Fruit fly (Drosophila melanogaster): ENCODE data around the gene CG10175.

Gene CG10175

DNA sequence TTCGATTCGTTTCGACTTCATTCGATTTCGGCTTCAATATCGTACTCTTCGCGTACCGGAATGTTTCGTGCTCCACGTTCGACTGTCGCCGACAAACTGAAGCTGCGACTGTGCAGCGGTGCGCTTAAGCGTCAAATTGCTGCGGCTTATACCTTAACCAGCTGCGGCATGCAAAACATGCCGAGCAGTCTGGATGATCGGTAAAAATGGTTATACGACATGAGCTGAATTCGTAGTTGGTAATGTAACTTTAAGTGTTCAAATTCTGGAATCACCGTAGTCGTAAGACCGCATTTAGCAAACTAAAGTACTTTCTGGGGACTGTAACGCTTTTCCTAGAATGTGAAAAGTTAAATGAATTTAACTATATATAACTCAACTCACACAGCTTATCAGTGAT lies at the start of gene CG10175:
CG10175 (minus strand) TSS at position 101 of the 400 bp plus-strand sequence.
- TF ChIP-seq gl (tag; optimal IDR thresholded peaks at IDR 0.05) = no peak
- TF ChIP-seq CG4496 (GFP tag; IDR thresholded peaks at IDR 0.05) = 0 out of 3 replicates have a peak, but pooled peaks have one; percentile 17
- no peak for TF ChIP-seq CG15710 (tag; optimal IDR thresholded peaks at IDR 0.05)
- no peak for TF ChIP-seq rn (GFP tag; IDR thresholded peaks at IDR 0.05)
- TF ChIP-seq CG8159 (tag; optimal IDR thresholded peaks at IDR 0.05) = no peak
- 0 out of 3 replicates have a peak, but pooled peaks have one; percentile 20 for TF ChIP-seq fd96Ca (GFP tag; IDR thresholded peaks at IDR 0.05)
- TF ChIP-seq CG14655 (GFP tag; optimal IDR thresholded peaks at IDR 0.05) = no peak
- TF ChIP-seq CG12605 (GFP tag; IDR thresholded peaks at IDR 0.05) = no peak
- TF ChIP-seq Pif1A (GFP tag; optimal IDR thresholded peaks at IDR 0.05) = no peak
- no peak for TF ChIP-seq EcR (GFP tag; optimal IDR thresholded peaks at IDR 0.05)
- no peak for TF ChIP-seq CG10348 (GFP tag; IDR thresholded peaks at IDR 0.05)
- TF ChIP-seq CG9948 (tag; optimal IDR thresholded peaks at IDR 0.05) = no peak
- no peak for TF ChIP-seq CG32121 (GFP tag; IDR thresholded peaks at IDR 0.05)
- no peak for TF ChIP-seq CG34367 (tag; optimal IDR thresholded peaks at IDR 0.05)

DNA sequence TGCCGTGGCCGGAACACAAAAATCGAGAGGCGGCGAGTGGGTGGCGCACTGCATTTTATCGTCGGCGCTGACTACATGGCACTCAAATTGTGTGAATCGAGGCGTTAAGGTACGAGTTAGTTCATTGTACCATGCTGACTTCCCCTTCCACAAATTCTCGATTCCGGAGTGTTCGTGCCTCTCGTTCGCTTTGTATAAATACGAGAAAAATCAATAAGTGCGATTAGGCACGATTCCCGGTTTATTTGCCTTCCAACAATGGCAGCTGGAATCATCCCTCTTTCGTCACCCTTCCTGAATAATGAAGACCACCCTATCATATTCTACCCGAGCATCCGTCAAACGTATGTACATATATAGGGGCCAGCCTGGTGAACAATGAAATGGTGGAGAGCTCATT lies 45.8 kb upstream of the CG10175 start:
- no peak for TF ChIP-seq CG10348 (GFP tag; IDR thresholded peaks at IDR 0.05)
- TF ChIP-seq CG15710 (tag; optimal IDR thresholded peaks at IDR 0.05) = no peak
- TF ChIP-seq Pif1B (GFP tag; optimal IDR thresholded peaks at IDR 0.05) = no peak
- no peak for TF ChIP-seq CG32121 (GFP tag; IDR thresholded peaks at IDR 0.05)
- no peak for TF ChIP-seq rn (GFP tag; IDR thresholded peaks at IDR 0.05)
- TF ChIP-seq Snoo (tag; optimal IDR thresholded peaks at IDR 0.05) = no peak
- TF ChIP-seq EcR (GFP tag; optimal IDR thresholded peaks at IDR 0.05) = no peak
- TF ChIP-seq CG34367 (tag; optimal IDR thresholded peaks at IDR 0.05) = no peak

dm6 chr3R:23569195-23569594 lies 38.4 kb upstream of the CG10175 start:
- TF ChIP-seq CG4496 (GFP tag; IDR thresholded peaks at IDR 0.05) = no peak
- TF ChIP-seq Ets98B (GFP tag; IDR thresholded peaks at IDR 0.05) = no peak
- TF ChIP-seq CG8301 (tag; optimal IDR thresholded peaks at IDR 0.05) = no peak
- TF ChIP-seq fd96Ca (GFP tag; IDR thresholded peaks at IDR 0.05) = no peak
- no peak for TF ChIP-seq CG17806 (tag; optimal IDR thresholded peaks at IDR 0.05)

DNA sequence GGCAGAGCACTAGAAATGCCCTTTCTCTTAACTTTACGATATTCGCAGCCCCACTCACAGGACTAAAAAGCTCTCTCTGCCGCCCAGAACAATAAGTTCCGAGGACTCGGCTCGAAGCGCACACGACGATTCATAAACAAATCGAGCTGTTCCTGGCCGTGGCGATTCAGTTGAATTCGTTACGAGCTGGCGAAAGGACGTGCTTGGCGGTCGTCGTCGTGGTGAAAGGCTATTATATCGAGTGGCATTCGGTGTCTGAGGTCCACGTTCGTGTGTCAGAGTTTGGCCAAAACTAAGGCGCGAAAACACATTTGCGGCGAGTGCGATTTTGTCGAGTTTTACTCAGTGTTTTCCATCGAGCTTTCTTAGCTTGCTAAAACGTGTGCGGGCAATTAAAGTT lies 26.5 kb upstream of the CG10175 start, which contains the start of gene beat-IV:
beat-IV (plus strand) TSS at position 169 of the 400 bp plus-strand sequence.
- TF ChIP-seq Pif1B (GFP tag; optimal IDR thresholded peaks at IDR 0.05) (no peak), CG13204 (GFP tag; optimal IDR thresholded peaks at IDR 0.05) (no peak), CG9948 (tag; optimal IDR thresholded peaks at IDR 0.05) (no peak), CG17806 (tag; optimal IDR thresholded peaks at IDR 0.05) (no peak), Pif1A (GFP tag; optimal IDR thresholded peaks at IDR 0.05) (no peak), rn (GFP tag; IDR thresholded peaks at IDR 0.05) (no peak), CG34367 (tag; optimal IDR thresholded peaks at IDR 0.05) (no peak), CG8159 (tag; optimal IDR thresholded peaks at IDR 0.05) (no peak), CG32121 (GFP tag; IDR thresholded peaks at IDR 0.05) (no peak), CG4496 (GFP tag; IDR thresholded peaks at IDR 0.05) (no peak), CG14655 (GFP tag; optimal IDR thresholded peaks at IDR 0.05) (no peak), D1 (tag; optimal IDR thresholded peaks at IDR 0.05) (no peak), CG12605 (GFP tag; IDR thresholded peaks at IDR 0.05) (no peak), CG8301 (tag; optimal IDR thresholded peaks at IDR 0.05) (no peak), EcR (GFP tag; optimal IDR thresholded peaks at IDR 0.05) (no peak), fd96Ca (GFP tag; IDR thresholded peaks at IDR 0.05) (no peak), Snoo (tag; optimal IDR thresholded peaks at IDR 0.05) (no peak), CG15710 (tag; optimal IDR thresholded peaks at IDR 0.05) (no peak)

dm6 chr3R:23556843-23557242 lies 26.1 kb upstream of the CG10175 start, which contains the start of gene CG10164:
TSS of gene CG10164 (minus strand) at chr3R:23556943.
- no peak for TF ChIP-seq Pif1A (GFP tag; optimal IDR thresholded peaks at IDR 0.05)

DNA sequence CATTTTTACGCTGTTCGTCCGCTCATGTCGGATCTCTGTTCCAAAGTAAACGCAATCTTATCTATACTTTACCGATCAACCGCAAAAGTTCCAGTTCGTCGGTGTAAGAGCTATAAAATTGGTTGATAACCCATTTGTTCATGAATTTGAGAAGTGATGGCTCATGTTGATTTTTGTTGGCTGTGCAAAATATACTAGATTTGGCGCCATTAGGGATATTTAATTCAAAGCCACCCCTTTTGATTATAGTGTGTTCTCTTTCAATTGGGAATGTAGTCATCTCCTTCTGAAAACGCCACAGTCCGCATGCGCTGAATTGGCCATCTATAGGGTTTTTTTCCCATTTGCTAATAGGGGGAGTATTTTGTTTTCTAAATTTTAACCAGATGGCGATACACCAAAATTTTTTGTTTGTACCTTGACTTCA lies 7.9 kb upstream of the CG10175 start, which contains the start of gene Ugt303B2:
Ugt303B2 (minus strand) TSS at position 190 of the 427 bp plus-strand sequence.
- TF ChIP-seq CG34367 (tag; optimal IDR thresholded peaks at IDR 0.05) (no peak), CG4496 (GFP tag; IDR thresholded peaks at IDR 0.05) (no peak), fd96Ca (GFP tag; IDR thresholded peaks at IDR 0.05) (no peak), Snoo (tag; optimal IDR thresholded peaks at IDR 0.05) (no peak), CG17806 (tag; optimal IDR thresholded peaks at IDR 0.05) (no peak), CG13204 (GFP tag; optimal IDR thresholded peaks at IDR 0.05) (no peak), CG10348 (GFP tag; IDR thresholded peaks at IDR 0.05) (no peak), D1 (tag; optimal IDR thresholded peaks at IDR 0.05) (no peak), CG9948 (tag; optimal IDR thresholded peaks at IDR 0.05) (no peak), rn (GFP tag; IDR thresholded peaks at IDR 0.05) (no peak), CG14655 (GFP tag; optimal IDR thresholded peaks at IDR 0.05) (no peak), EcR (GFP tag; optimal IDR thresholded peaks at IDR 0.05) (no peak), gl (tag; optimal IDR thresholded peaks at IDR 0.05) (no peak), CG32121 (GFP tag; IDR thresholded peaks at IDR 0.05) (no peak), Pif1A (GFP tag; optimal IDR thresholded peaks at IDR 0.05) (no peak), CG12605 (GFP tag; IDR thresholded peaks at IDR 0.05) (no peak), Pif1B (GFP tag; optimal IDR thresholded peaks at IDR 0.05) (no peak), CG8159 (tag; optimal IDR thresholded peaks at IDR 0.05) (no peak), CG8301 (tag; optimal IDR thresholded peaks at IDR 0.05) (no peak)

- TF ChIP-seq CG12605 (GFP tag; IDR thresholded peaks at IDR 0.05) (no peak), CG14655 (GFP tag; optimal IDR thresholded peaks at IDR 0.05) (no peak), Snoo (tag; optimal IDR thresholded peaks at IDR 0.05) (no peak), fd96Ca (GFP tag; IDR thresholded peaks at IDR 0.05) (no peak)
Measured at dm6 chr3R:23536610-23537009, 5.8 kb upstream of the CG10175 start, which contains the start of gene Ugt303B1. TSS of gene Ugt303B1 (minus strand) at chr3R:23536710.
